Fruit fly (Drosophila melanogaster) whole organism, prepupa: Measurements from ENCODE around the gene tank.
A peak's percentile ranks its signal among the peaks of the same experiment; 100 is the strongest.

ENCODE experiments used
- Blimp-1 ChIP-seq: fragments of 200-800 bp; sonication (Bioruptor generic); optimal IDR thresholded peaks from 3 replicates; lab custom pipeline; 2017; ENCODE audit warnings: missing biosample characterization, missing genetic modification characterization, mild to moderate bottlenecking, moderate library complexity, missing genetic modification reagents
- CG10631 ChIP-seq: fragments of 200-800 bp; sonication (Bioruptor generic); optimal IDR thresholded peaks from 2 replicates; lab custom pipeline; 2016; ENCODE audit warnings: missing biosample characterization, missing genetic modification characterization
- CG10669 ChIP-seq: fragments of 200-800 bp; sonication (Bioruptor generic); optimal IDR thresholded peaks from 3 replicates; lab custom pipeline; 2018; ENCODE audit warnings: missing biosample characterization, mild to moderate bottlenecking, missing genetic modification characterization, moderate library complexity
- CG11762 ChIP-seq: fragments of 200-800 bp; sonication (Bioruptor generic); optimal IDR thresholded peaks from 3 replicates; lab custom pipeline; 2016; ENCODE audit warnings: missing biosample characterization, missing genetic modification characterization; ENCODE audit not compliant: insufficient read depth
- CG11902 ChIP-seq: fragments of 200-800 bp; sonication (Bioruptor generic); optimal IDR thresholded peaks from 3 replicates; lab custom pipeline; 2016; ENCODE audit warnings: missing biosample characterization, missing genetic modification characterization
- CG1621 ChIP-seq: fragments of 200-800 bp; sonication (Bioruptor generic); optimal IDR thresholded peaks from 3 replicates; lab custom pipeline; 2018; ENCODE audit warnings: missing biosample characterization, mild to moderate bottlenecking, missing genetic modification characterization
- CG16779 ChIP-seq: fragments of 200-800 bp; sonication (Bioruptor generic); optimal IDR thresholded peaks from 3 replicates; lab custom pipeline; 2017; ENCODE audit warnings: missing biosample characterization, mild to moderate bottlenecking, missing genetic modification characterization
- CG31627 ChIP-seq: fragments of 200-800 bp; sonication (Bioruptor generic); optimal IDR thresholded peaks from 3 replicates; lab custom pipeline; 2016; ENCODE audit warnings: missing biosample characterization, missing genetic modification characterization
- CG6163 ChIP-seq: fragments of 200-800 bp; sonication (Bioruptor generic); IDR thresholded peaks from 3 replicates; pipeline ENCODE4 v1.3.6; 2022; ENCODE audit warnings: missing biosample characterization, missing genetic modification characterization
- CG6792 ChIP-seq: fragments of 200-800 bp; sonication (Bioruptor generic); optimal IDR thresholded peaks from 3 replicates; lab custom pipeline; 2016; ENCODE audit warnings: missing biosample characterization, missing genetic modification characterization
- CG6808 ChIP-seq: fragments of 200-800 bp; sonication (Bioruptor generic); optimal IDR thresholded peaks from 3 replicates; lab custom pipeline; 2017; ENCODE audit warnings: missing biosample characterization, missing genetic modification characterization, mild to moderate bottlenecking, moderate library complexity, missing genetic modification reagents
- CG6854 ChIP-seq: fragments of 200-800 bp; sonication (Bioruptor generic); optimal IDR thresholded peaks from 2 replicates; lab custom pipeline; 2017; ENCODE audit warnings: missing biosample characterization, mild to moderate bottlenecking, missing genetic modification characterization
- CG8119 ChIP-seq: fragments of 200-800 bp; sonication (Bioruptor generic); IDR thresholded peaks from 3 replicates; pipeline ENCODE4 v1.3.6; 2022; ENCODE audit warnings: missing biosample characterization, missing genetic modification characterization
- CG8319 ChIP-seq: fragments of 200-800 bp; sonication (Bioruptor generic); optimal IDR thresholded peaks from 3 replicates; lab custom pipeline; 2016; ENCODE audit warnings: missing biosample characterization, missing genetic modification characterization
- Eip78C ChIP-seq: fragments of 200-800 bp; sonication (Bioruptor generic); peaks from one replicate; lab custom pipeline; 2016; ENCODE audit warnings: missing biosample characterization, missing genetic modification characterization
- Ets21C ChIP-seq: fragments of 200-800 bp; sonication (Bioruptor generic); optimal IDR thresholded peaks from 3 replicates; lab custom pipeline; 2016; ENCODE audit warnings: missing biosample characterization, missing genetic modification characterization
- Ets96B ChIP-seq: fragments of 200-800 bp; optimal IDR thresholded peaks from 2 replicates; lab custom pipeline; 2019; ENCODE audit warnings: missing biosample characterization, mild to moderate bottlenecking, missing genetic modification characterization, moderate library complexity
- Hr38 ChIP-seq: sonication (Bioruptor generic); optimal IDR thresholded peaks from 2 replicates; lab custom pipeline; 2016; ENCODE audit warnings: missing biosample characterization, missing genetic modification characterization
- OdsH ChIP-seq: fragments of 200-800 bp; sonication (Bioruptor generic); optimal IDR thresholded peaks from 3 replicates; lab custom pipeline; 2016; ENCODE audit warnings: missing biosample characterization, missing genetic modification characterization
- Smox ChIP-seq: fragments of 200-800 bp; sonication (Bioruptor generic); optimal IDR thresholded peaks from 3 replicates; lab custom pipeline; 2016; ENCODE audit warnings: missing biosample characterization, missing genetic modification characterization
- Sox102F ChIP-seq: fragments of 200-800 bp; sonication (Bioruptor generic); optimal IDR thresholded peaks from 2 replicates; lab custom pipeline; 2016; ENCODE audit warnings: missing biosample characterization, mild to moderate bottlenecking, missing genetic modification characterization
- dsx ChIP-seq: fragments of 200-800 bp; optimal IDR thresholded peaks from 3 replicates; lab custom pipeline; 2019; ENCODE audit warnings: missing biosample characterization, mild to moderate bottlenecking, missing genetic modification characterization, moderate library complexity; ENCODE audit not compliant: poor library complexity, severe bottlenecking
- eg ChIP-seq: fragments of 200-800 bp; sonication (Bioruptor generic); IDR thresholded peaks from 3 replicates; pipeline ENCODE4 v1.3.6; 2022; ENCODE audit warnings: missing biosample characterization, missing genetic modification characterization
- esn ChIP-seq: fragments of 200-800 bp; sonication (Bioruptor generic); optimal IDR thresholded peaks from 2 replicates; lab custom pipeline; 2016; ENCODE audit warnings: missing biosample characterization, mild to moderate bottlenecking, missing genetic modification characterization, moderate library complexity
- fd59A ChIP-seq: fragments of 200-800 bp; sonication (Bioruptor generic); optimal IDR thresholded peaks from 2 replicates; lab custom pipeline; 2017; ENCODE audit warnings: missing biosample characterization, mild to moderate bottlenecking, missing genetic modification characterization, missing genetic modification reagents
- fd85E ChIP-seq: fragments of 200-800 bp; sonication (Bioruptor generic); optimal IDR thresholded peaks from 3 replicates; lab custom pipeline; 2016; ENCODE audit warnings: missing biosample characterization, missing genetic modification characterization
- fkh ChIP-seq: fragments of 200-800 bp; sonication (Bioruptor generic); optimal IDR thresholded peaks from 3 replicates; lab custom pipeline; 2017; ENCODE audit warnings: missing biosample characterization, mild to moderate bottlenecking, missing genetic modification characterization, moderate library complexity
- net ChIP-seq: fragments of 200-800 bp; sonication (Bioruptor generic); optimal IDR thresholded peaks from 3 replicates; lab custom pipeline; 2016; ENCODE audit warnings: missing biosample characterization, missing genetic modification characterization
- pdm3 ChIP-seq: fragments of 200-800 bp; sonication (Bioruptor generic); optimal IDR thresholded peaks from 3 replicates; lab custom pipeline; 2016; ENCODE audit warnings: missing biosample characterization, missing genetic modification characterization
- salr ChIP-seq, 2 experiments: fragments of 200-800 bp; sonication (Bioruptor generic); optimal IDR thresholded peaks; 3 replicates each; lab custom pipeline; 2016 to 2018; ENCODE audit warnings: missing biosample characterization in 2 of 2, missing genetic modification characterization in 2 of 2, mild to moderate bottlenecking in 1 of 2
- ss ChIP-seq, 2 experiments: fragments of 200-800 bp; sonication (Bioruptor generic); optimal IDR thresholded peaks; 2 replicates in 1 of 2; 3 replicates in 1 of 2; lab custom pipeline; 2017 to 2018; ENCODE audit warnings: mild to moderate bottlenecking in 2 of 2, missing biosample characterization in 2 of 2, missing genetic modification characterization in 2 of 2, moderate library complexity in 1 of 2
- svp ChIP-seq: fragments of 200-800 bp; sonication (Bioruptor generic); peaks from one replicate; lab custom pipeline; 2016; ENCODE audit warnings: missing biosample characterization, missing genetic modification characterization
- topi ChIP-seq: fragments of 200-800 bp; sonication (Bioruptor generic); optimal IDR thresholded peaks from 3 replicates; lab custom pipeline; 2016; ENCODE audit warnings: missing biosample characterization, missing genetic modification characterization

Gene tank

DNA sequence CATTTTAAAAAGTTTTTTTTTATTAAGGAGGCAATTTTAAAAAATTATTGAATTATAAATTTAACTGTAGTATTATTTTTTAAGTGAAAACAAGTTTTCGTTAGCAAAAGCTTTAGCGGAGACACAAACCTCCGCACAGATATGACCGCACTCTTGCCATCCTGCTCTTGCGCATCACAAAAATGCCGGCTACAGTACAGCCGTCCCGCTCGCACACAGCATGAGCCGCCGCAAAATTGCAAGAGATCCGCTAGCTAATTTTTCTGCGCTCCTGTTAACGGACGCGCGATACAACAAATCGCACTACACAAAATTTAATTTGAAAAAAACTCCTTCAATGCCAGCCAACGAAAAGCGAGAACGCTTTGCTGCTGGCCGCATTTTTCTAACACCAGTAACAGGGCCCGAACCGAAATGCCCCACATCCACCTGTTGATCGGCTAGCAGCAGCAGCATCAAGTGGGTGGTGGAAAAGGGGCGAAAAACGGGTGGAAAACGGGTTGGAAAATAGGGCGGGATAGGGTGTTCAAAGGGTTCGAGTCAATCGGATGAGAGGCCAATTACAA, 27.7 kb downstream of the tank start (continued):
- TF ChIP-seq esn (GFP tag; lab: Kevin White, UChicago) (peak; percentile 49), CG31627 (no peak), pdm3 (GFP tag; lab: Kevin White, UChicago) (peak; percentile 10), dsx (GFP tag; lab: Kevin White, UChicago) (peak; percentile 53), net (no peak), eg (GFP tag; lab: Robert Waterston, UW) (peak; percentile 36; the same call in 1 of the 3 replicates), svp (GFP tag; lab: Kevin White, UChicago) (peak; percentile 67), CG8319 (no peak), CG11902 (GFP tag; lab: Kevin White, UChicago) (no peak), CG10669 (GFP tag; lab: Kevin White, UChicago) (no peak), OdsH (GFP tag; lab: Kevin White, UChicago) (peak; percentile 11), CG1621 (tag; lab: Kevin White, UChicago) (no peak), Ets21C (GFP tag; lab: Kevin White, UChicago) (no peak), Eip78C (GFP tag; lab: Kevin White, UChicago) (peak; percentile 77), fd59A (GFP tag; lab: Kevin White, UChicago) (no peak), Hr38 (no peak), CG10631 (no peak)
- TF ChIP-seq, all 60 proteins: peak for 24

DNA sequence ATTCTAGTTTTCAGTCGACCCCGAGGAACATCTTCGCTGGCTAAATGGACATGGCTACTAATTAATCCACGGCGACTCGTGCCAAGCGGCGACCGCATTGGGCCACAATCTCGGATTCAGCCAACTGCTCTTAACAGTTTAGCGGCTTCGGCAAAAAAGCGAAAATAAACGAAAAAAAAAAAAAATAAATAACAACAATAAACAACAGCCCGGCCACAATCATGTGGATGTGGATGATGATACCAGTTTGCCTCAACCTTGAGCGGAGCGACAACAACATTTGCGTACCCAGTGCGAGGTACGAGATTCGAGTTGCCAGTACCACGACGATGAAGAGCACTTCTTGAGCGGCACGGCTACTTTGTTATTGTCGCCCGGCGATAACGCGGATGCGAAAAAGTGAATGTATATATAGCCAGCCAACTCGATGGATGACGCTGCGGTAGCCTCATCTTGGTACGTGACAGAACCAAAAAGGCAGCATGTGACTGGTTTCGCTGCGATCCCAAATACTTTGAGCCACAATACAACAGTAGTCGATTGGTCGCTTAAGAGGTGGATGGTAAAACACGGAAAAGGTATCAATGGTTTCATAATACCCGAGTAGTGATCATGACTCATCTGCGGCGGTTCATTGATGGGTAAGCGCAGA, 29.7 kb downstream of the tank start:
- TF ChIP-seq net (peak; percentile 20), Eip78C (GFP tag; lab: Kevin White, UChicago) (peak; percentile 55), Smox (GFP tag; lab: Kevin White, UChicago) (no peak), CG6808 (peak; percentile 34), fd85E (no peak), CG6854 (GFP tag; lab: Kevin White, UChicago) (peak; percentile 21), CG11762 (GFP tag; lab: Kevin White, UChicago) (no peak), CG6163 (GFP tag; lab: Robert Waterston, UW) (peak; percentile 49), esn (GFP tag; lab: Kevin White, UChicago) (no peak), CG1621 (tag; lab: Kevin White, UChicago) (peak; percentile 10), salr (GFP tag; optimal IDR thresholded peaks at IDR 0.05; lab: Kevin White, UChicago) (no peak), Ets96B (tag; lab: Kevin White, UChicago) (no peak), ss (GFP tag; optimal IDR thresholded peaks at IDR 0.05; lab: Kevin White, UChicago) (peak; percentile 18 to 36), Sox102F (peak; percentile 9), Blimp-1 (peak; percentile 66), dsx (GFP tag; lab: Kevin White, UChicago) (peak; percentile 78), topi (GFP tag; lab: Kevin White, UChicago) (peak; percentile 14)

DNA sequence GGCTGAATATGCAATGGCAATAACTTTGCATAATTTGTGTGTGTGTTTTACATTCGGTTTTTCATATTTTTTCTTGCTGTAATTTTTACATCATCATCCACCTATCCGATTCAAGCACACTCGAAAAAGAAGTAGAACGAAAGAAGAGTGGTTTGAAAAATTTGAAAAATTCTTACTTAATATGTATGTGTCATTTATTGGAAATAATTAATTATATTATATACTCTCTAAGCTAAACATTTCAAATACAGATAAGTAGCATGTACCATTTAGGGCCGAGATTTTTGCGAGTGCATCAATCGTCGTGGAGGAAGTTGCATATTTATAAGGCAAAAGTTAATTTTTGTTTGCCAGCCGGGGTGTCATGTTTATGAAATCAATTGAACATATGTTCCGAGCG, 31.7 kb downstream of the tank start:
- TF ChIP-seq CG10631 (no peak), CG6163 (GFP tag; lab: Robert Waterston, UW) (0 out of 3 replicates have a peak, but pooled peaks have one; percentile 13), pdm3 (GFP tag; lab: Kevin White, UChicago) (no peak), Eip78C (GFP tag; lab: Kevin White, UChicago) (peak; percentile 2), CG6792 (GFP tag; lab: Kevin White, UChicago) (no peak), eg (GFP tag; lab: Robert Waterston, UW) (no peak), CG8119 (GFP tag; lab: Robert Waterston, UW) (0 out of 3 replicates have a peak, but pooled peaks have one; percentile 14), dsx (GFP tag; lab: Kevin White, UChicago) (no peak), topi (GFP tag; lab: Kevin White, UChicago) (no peak), fkh (no peak)

DNA sequence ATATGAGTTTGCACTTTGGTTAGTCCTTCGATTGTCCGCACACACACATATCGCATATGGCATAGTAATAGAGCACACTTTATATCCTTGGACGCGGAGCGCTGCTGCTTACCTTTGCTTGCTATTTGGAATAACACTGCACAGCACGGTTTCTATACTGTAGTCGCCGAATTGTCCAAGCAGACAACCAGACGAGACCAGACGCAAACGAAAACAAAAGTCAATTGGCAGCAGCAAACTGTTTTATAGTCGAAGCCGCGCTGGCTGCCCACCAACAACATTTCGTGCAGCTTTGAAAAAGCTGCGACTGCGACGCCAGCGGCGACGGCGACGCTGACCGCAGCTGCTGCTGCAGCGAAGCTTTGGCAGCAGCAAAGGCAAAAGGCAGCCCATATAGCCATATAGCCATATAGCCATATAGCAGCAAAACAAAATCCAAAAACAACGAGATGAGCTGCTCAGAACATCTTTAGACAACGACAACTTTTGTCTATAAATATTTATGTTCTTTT, 36.0 kb downstream of the tank start, which contains the start of gene slf:
TSS of gene slf (minus strand) at position 219 of the 512 bp plus-strand sequence.
- TF ChIP-seq eg (GFP tag; lab: Robert Waterston, UW) (0 out of 3 replicates have a peak, but pooled peaks have one; percentile 48), CG11762 (GFP tag; lab: Kevin White, UChicago) (no peak), CG16779 (no peak)
